Worm (Caenorhabditis elegans) whole organism, L1 larva: Measurements from ENCODE around the gene sox-3.
A peak's percentile ranks its signal among the peaks of the same experiment; 100 is the strongest.

Experiments used
- C34B4.2 ChIP-seq: sonication (generic microtip); optimal IDR thresholded peaks from 2 replicates; lab custom pipeline; 2017; ENCODE audit warnings: mild to moderate bottlenecking, missing genetic modification characterization, missing compliant biosample characterization
- F16B12.6 ChIP-seq: fragments of 150-350 bp; optimal IDR thresholded peaks from 2 replicates; lab custom pipeline; 2014; ENCODE audit warnings: missing biosample characterization, missing genetic modification characterization
- Y116A8C.19 ChIP-seq: sonication (generic microtip); optimal IDR thresholded peaks from 2 replicates; lab custom pipeline; 2016; ENCODE audit warnings: missing compliant biosample characterization, missing genetic modification characterization, borderline replicate concordance
- aly-2 ChIP-seq: fragments of 150-350 bp; optimal IDR thresholded peaks from 2 replicates; lab custom pipeline; 2014; ENCODE audit warnings: missing biosample characterization, missing genetic modification characterization
- blmp-1 ChIP-seq: fragments of 150-350 bp; optimal IDR thresholded peaks from 2 replicates; lab custom pipeline; 2014; ENCODE audit warnings: missing biosample characterization, missing genetic modification characterization
- ceh-8 ChIP-seq: fragments of 200-800 bp; sonication (Bioruptor generic); optimal IDR thresholded peaks from 2 replicates; lab custom pipeline; 2018; ENCODE audit warnings: mild to moderate bottlenecking, missing genetic modification characterization, moderate library complexity, missing compliant biosample characterization
- ceh-82 ChIP-seq, 3 experiments: fragments of 150-350 bp in 1 of 3; sonication (generic microtip) in 2 of 3; optimal IDR thresholded peaks; 2 replicates each; lab custom pipeline; 2014 to 2017; ENCODE audit warnings: missing biosample characterization in 3 of 3, missing genetic modification characterization in 3 of 3
- ces-1 ChIP-seq: fragments of 150-350 bp; optimal IDR thresholded peaks from 2 replicates; lab custom pipeline; 2014; ENCODE audit warnings: missing biosample characterization, missing genetic modification reagents, missing genetic modification characterization
- dsc-1 ChIP-seq: sonication (generic microtip); optimal IDR thresholded peaks from 2 replicates; lab custom pipeline; 2016; ENCODE audit warnings: mild to moderate bottlenecking, missing genetic modification characterization, missing compliant biosample characterization
- efl-1 ChIP-seq, 4 experiments: fragments of 150-350 bp; optimal IDR thresholded peaks in 3 of 4; peaks in 1 of 4; 1 replicate in 1 of 4; 2 replicates in 3 of 4; lab custom pipeline; 2014; ENCODE audit warnings: missing biosample characterization in 2 of 4, missing genetic modification characterization in 2 of 4, missing genetic modification reagents in 2 of 4
- efl-3 ChIP-seq: fragments of 200-800 bp; sonication (Bioruptor generic); optimal IDR thresholded peaks from 2 replicates; lab custom pipeline; 2018; ENCODE audit warnings: mild to moderate bottlenecking, missing genetic modification characterization, missing compliant biosample characterization
- elt-2 ChIP-seq: sonication (generic microtip); optimal IDR thresholded peaks from 2 replicates; lab custom pipeline; 2016; ENCODE audit warnings: missing genetic modification characterization, mild to moderate bottlenecking, inconsistent platforms, missing compliant biosample characterization, missing genetic modification reagents
- elt-3 ChIP-seq, 6 experiments: fragments of 150-350 bp in 1 of 6; sonication (generic microtip); optimal IDR thresholded peaks; 2 replicates each; lab custom pipeline; 2017 to 2018; ENCODE audit warnings: missing biosample characterization in 6 of 6, missing genetic modification characterization in 6 of 6, inconsistent platforms in 1 of 6
- hlh-4 ChIP-seq: sonication (generic microtip); optimal IDR thresholded peaks from 2 replicates; lab custom pipeline; 2016; ENCODE audit warnings: mild to moderate bottlenecking, missing genetic modification characterization, missing compliant biosample characterization
- hpl-2 ChIP-seq: fragments of 150-350 bp; optimal IDR thresholded peaks from 2 replicates; lab custom pipeline; 2014; ENCODE audit warnings: missing biosample characterization, missing genetic modification reagents, missing genetic modification characterization
- isw-1 ChIP-seq: fragments of 200-800 bp; sonication (Bioruptor generic); IDR thresholded peaks from 2 replicates; pipeline ENCODE4 v1.3.6; 2022; ENCODE audit warnings: missing genetic modification characterization, missing compliant biosample characterization
- lin-13 ChIP-seq: fragments of 150-350 bp; optimal IDR thresholded peaks from 2 replicates; lab custom pipeline; 2014; ENCODE audit warnings: missing biosample characterization, missing genetic modification reagents, missing genetic modification characterization
- lin-14 ChIP-seq: fragments of 200-800 bp; sonication (Bioruptor generic); optimal IDR thresholded peaks from 2 replicates; lab custom pipeline; 2018; ENCODE audit warnings: mild to moderate bottlenecking, missing genetic modification characterization, moderate library complexity, missing compliant biosample characterization
- mef-2 ChIP-seq: fragments of 150-350 bp; optimal IDR thresholded peaks from 2 replicates; lab custom pipeline; 2014; ENCODE audit warnings: missing biosample characterization, missing genetic modification characterization
- nhr-20 ChIP-seq: sonication (generic microtip); optimal IDR thresholded peaks from 2 replicates; lab custom pipeline; 2016; ENCODE audit warnings: mild to moderate bottlenecking, missing genetic modification characterization, missing compliant biosample characterization
- nhr-237 ChIP-seq: fragments of 150-350 bp; optimal IDR thresholded peaks from 2 replicates; lab custom pipeline; 2014; ENCODE audit warnings: missing biosample characterization, missing genetic modification characterization
- nhr-28 ChIP-seq: fragments of 150-350 bp; optimal IDR thresholded peaks from 2 replicates; lab custom pipeline; 2014; ENCODE audit warnings: missing biosample characterization, missing genetic modification characterization
- nhr-71 ChIP-seq: sonication (generic microtip); optimal IDR thresholded peaks from 2 replicates; lab custom pipeline; 2016; ENCODE audit warnings: mild to moderate bottlenecking, missing genetic modification characterization, moderate library complexity, missing compliant biosample characterization
- nhr-76 ChIP-seq: sonication (generic microtip); optimal IDR thresholded peaks from 2 replicates; lab custom pipeline; 2017; ENCODE audit warnings: missing biosample characterization, missing genetic modification characterization
- nhr-77 ChIP-seq: fragments of 150-350 bp; optimal IDR thresholded peaks from 2 replicates; lab custom pipeline; 2014; ENCODE audit warnings: missing biosample characterization, missing genetic modification characterization
- nhr-84 ChIP-seq: sonication (generic microtip); optimal IDR thresholded peaks from 2 replicates; lab custom pipeline; 2017; ENCODE audit warnings: missing biosample characterization, missing genetic modification characterization
- nhr-85 ChIP-seq: sonication (generic microtip); peaks from one replicate; lab custom pipeline; 2016; ENCODE audit warnings: missing genetic modification characterization, inconsistent platforms, missing compliant biosample characterization
- pax-3 ChIP-seq: fragments of 200-800 bp; sonication (Bioruptor generic); optimal IDR thresholded peaks from 2 replicates; lab custom pipeline; 2018; ENCODE audit warnings: mild to moderate bottlenecking, missing genetic modification characterization, moderate library complexity, missing compliant biosample characterization
- pqm-1 ChIP-seq: sonication (generic microtip); optimal IDR thresholded peaks from 3 replicates; lab custom pipeline; 2017; ENCODE audit warnings: missing biosample characterization, missing genetic modification characterization
- skn-1 ChIP-seq: fragments of 150-350 bp; optimal IDR thresholded peaks from 2 replicates; lab custom pipeline; 2014; ENCODE audit warnings: missing biosample characterization, missing genetic modification characterization
- snu-23 ChIP-seq: sonication (generic microtip); optimal IDR thresholded peaks from 2 replicates; lab custom pipeline; 2016; ENCODE audit warnings: missing genetic modification characterization, missing compliant biosample characterization
- sox-4 ChIP-seq: sonication (generic microtip); optimal IDR thresholded peaks from 2 replicates; lab custom pipeline; 2016; ENCODE audit warnings: missing genetic modification characterization, missing compliant biosample characterization
- zag-1 ChIP-seq: fragments of 150-350 bp; optimal IDR thresholded peaks from 2 replicates; lab custom pipeline; 2014; ENCODE audit warnings: missing biosample characterization, missing genetic modification characterization

Gene sox-3

DNA sequence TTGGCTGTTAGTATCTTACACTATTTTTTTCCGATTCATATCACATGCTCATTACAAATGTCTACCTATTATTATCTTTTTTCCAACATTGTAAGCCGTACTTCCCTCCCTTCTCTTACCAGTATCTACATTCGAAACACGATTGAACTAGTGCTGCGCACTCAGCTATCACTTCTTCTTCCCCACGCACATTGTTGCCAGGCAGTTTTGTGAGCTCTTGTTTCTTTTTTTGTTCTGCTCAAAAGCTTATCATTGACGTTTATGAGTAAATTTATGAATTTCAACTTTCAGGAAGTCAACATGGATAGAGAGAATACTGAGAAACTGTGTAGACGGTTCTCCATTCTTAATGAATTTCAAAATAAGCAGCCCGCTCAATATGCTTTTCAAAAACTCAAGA lies 28.3 kb upstream of the sox-3 start, which contains the start of gene F33C8.2:
TSS of gene F33C8.2 (plus strand) at position 301 of the 400 bp plus-strand sequence.
- no peak for TF ChIP-seq nhr-76
- TF ChIP-seq F16B12.6 = no peak
- TF ChIP-seq efl-1 (optimal IDR thresholded peaks at IDR 0.05; lab: Kevin White, UChicago) = no peak
- no peak for TF ChIP-seq efl-1 (GFP tag; optimal IDR thresholded peaks at IDR 0.05 in 1 of 2; lab: Kevin White, UChicago)
- no peak for TF ChIP-seq lin-14 (GFP tag; lab: Kevin White, UChicago)
- TF ChIP-seq C34B4.2 (tag; lab: Kevin White, UChicago) = no peak
- TF ChIP-seq nhr-84 (tag; lab: Kevin White, UChicago) = no peak
- TF ChIP-seq lin-13 (GFP tag; lab: Kevin White, UChicago) = no peak
- no peak for TF ChIP-seq Y116A8C.19 (tag; lab: Kevin White, UChicago)
- TF ChIP-seq dsc-1 (tag; lab: Kevin White, UChicago) = no peak
- TF ChIP-seq nhr-71 (tag; lab: Kevin White, UChicago) = no peak
- TF ChIP-seq hpl-2 = no peak
- no peak for TF ChIP-seq isw-1
- TF ChIP-seq pqm-1 (tag; lab: Kevin White, UChicago) = no peak
- no peak for TF ChIP-seq blmp-1 (tag; lab: Kevin White, UChicago)
- TF ChIP-seq nhr-28 (tag; lab: Kevin White, UChicago) = no peak

DNA sequence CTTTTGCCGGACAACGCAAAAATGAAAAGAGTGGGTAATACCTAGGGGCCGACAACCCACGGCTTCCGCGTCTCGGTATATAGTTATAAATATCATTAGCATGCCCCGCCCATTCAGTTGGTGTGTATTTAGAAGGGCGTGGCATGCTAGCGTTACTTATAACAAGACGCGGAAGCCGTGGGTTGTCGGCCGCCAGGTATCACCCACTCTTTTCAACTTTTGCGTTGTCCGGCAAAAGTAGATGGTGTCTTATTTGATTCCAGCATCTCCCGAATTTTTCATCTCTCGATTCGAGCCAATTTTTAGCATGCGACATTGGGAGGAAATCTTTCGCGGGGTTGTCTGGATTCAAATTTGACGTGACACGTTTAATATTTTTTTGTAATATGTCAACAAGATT lies 25.0 kb upstream of the sox-3 start:
- TF ChIP-seq zag-1 (tag; lab: Kevin White, UChicago) (no peak), efl-1 (optimal IDR thresholded peaks at IDR 0.05; lab: Kevin White, UChicago) (no peak), efl-1 (GFP tag; optimal IDR thresholded peaks at IDR 0.05 in 1 of 2; lab: Kevin White, UChicago) (peak in 1 of 2 experiments; percentile 66), elt-3 (tag; optimal IDR thresholded peaks at IDR 0.05; lab: Kevin White, UChicago) (no peak), Y116A8C.19 (tag; lab: Kevin White, UChicago) (no peak)

DNA sequence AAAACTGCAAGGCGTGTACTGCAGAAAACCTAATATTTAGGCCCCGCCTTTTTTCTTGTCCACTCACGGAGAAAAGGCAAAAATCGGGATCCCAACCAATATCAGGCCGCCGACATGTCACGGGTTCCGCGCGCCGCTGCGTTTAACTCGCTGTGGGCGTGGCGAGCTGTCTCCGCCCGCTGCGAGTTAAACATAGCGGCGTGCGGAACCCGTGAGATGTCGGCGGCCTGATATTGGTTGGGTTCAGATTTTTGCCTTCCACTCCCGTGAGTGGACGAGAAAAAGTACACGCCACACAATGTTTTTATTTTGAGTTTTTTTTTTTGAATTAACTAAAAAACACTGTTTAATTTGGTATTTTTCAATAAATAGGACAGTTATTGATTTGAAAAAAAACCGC lies 22.7 kb upstream of the sox-3 start:
- TF ChIP-seq nhr-20 (tag; lab: Kevin White, UChicago) (no peak), mef-2 (tag; lab: Kevin White, UChicago) (no peak), nhr-77 (no peak), sox-4 (tag; lab: Kevin White, UChicago) (no peak), nhr-71 (tag; lab: Kevin White, UChicago) (no peak)
- TF ChIP-seq, all 84 proteins: peak for 0

DNA sequence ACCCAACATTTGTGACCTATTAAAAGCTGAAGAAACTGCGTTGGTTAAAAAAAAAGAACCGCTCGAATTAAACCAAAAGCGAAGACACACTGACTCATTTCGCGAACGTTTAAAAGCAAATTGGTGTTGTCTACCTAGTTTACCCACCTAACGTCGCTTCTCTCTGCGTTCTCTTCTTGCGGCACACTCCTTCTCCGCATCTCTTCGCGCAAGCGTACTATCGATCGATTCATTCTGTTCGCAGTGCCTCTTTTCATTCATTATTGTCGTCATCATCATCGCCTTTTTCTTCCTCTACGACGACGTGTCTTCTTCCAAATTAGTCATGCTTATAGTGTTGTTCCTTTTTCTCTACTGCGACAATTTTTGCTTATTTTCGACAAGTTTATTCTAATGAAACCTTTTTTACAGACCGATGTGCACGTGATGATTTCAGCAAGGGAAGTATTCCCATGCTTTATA lies 18.4 kb upstream of the sox-3 start, which contains the start of gene atrn-1:
TSS of gene atrn-1 (plus strand) at position 412 of the 462 bp plus-strand sequence.
- no peak for TF ChIP-seq zag-1 (tag; lab: Kevin White, UChicago)
- no peak for TF ChIP-seq aly-2 (tag; lab: Kevin White, UChicago)
- no peak for TF ChIP-seq hlh-4 (tag; lab: Kevin White, UChicago)
- TF ChIP-seq ceh-82 (tag; optimal IDR thresholded peaks at IDR 0.05; lab: Kevin White, UChicago) = no peak
- TF ChIP-seq elt-2 (tag; lab: Kevin White, UChicago) = no peak
- peak in 1 of 6 experiments; percentile 11 for TF ChIP-seq elt-3 (tag; optimal IDR thresholded peaks at IDR 0.05; lab: Kevin White, UChicago)
- TF ChIP-seq skn-1 (tag; lab: Kevin White, UChicago) = peak; percentile 12
- TF ChIP-seq lin-14 (GFP tag; lab: Kevin White, UChicago) = peak; percentile 52
- TF ChIP-seq efl-3 (GFP tag; lab: Kevin White, UChicago) = no peak
- TF ChIP-seq nhr-20 (tag; lab: Kevin White, UChicago) = peak; percentile 13
- no peak for TF ChIP-seq pax-3 (tag; lab: Kevin White, UChicago)
- no peak for TF ChIP-seq nhr-237 (tag; lab: Kevin White, UChicago)
- TF ChIP-seq snu-23 = peak; percentile 17
- no peak for TF ChIP-seq ceh-8 (GFP tag; lab: Kevin White, UChicago)
- TF ChIP-seq blmp-1 (tag; lab: Kevin White, UChicago) = peak; percentile 39

DNA sequence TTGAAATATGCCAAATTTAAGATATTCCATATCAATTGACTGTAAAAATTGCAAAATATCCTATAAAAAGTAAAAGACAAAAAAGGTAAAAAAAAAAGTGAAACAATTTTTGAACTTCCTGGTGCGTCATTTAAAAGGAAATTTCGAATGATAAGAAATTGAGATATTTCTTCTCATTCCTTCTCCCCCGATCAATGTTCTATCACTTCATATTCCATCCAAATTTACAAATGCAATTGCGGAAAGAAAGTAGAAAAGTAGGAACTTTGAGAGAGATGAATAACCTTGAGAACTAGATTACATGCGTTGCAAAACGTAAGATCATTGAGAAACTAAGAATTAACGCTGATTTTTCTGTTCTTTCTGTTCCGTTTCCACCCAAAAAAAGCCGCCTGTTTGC lies 16.8 kb upstream of the sox-3 start:
- TF ChIP-seq blmp-1 (tag; lab: Kevin White, UChicago) (peak; percentile 72), elt-3 (tag; optimal IDR thresholded peaks at IDR 0.05; lab: Kevin White, UChicago) (peak in 2 of 6 experiments; percentile 44 to 80), nhr-85 (tag; lab: Kevin White, UChicago) (peak; percentile 58), lin-14 (GFP tag; lab: Kevin White, UChicago) (peak; percentile 54), nhr-20 (tag; lab: Kevin White, UChicago) (peak; percentile 10), dsc-1 (tag; lab: Kevin White, UChicago) (no peak), ces-1 (GFP tag; lab: Kevin White, UChicago) (no peak)
